Worm (Caenorhabditis elegans) whole organism, L4 larva: ENCODE results near the gene B0416.4.

Experiments
- F49E8.2 ChIP-seq: sonication (generic microtip); optimal IDR thresholded peaks from 2 replicates; lab custom pipeline; 2016; ENCODE audit warnings: missing compliant biosample characterization, mild to moderate bottlenecking, missing genetic modification characterization, borderline replicate concordance
- T26A8.4 ChIP-seq: fragments of 200-800 bp; sonication (Bioruptor generic); IDR thresholded peaks from 2 replicates; pipeline ENCODE4 v1.3.6; 2022; ENCODE audit warnings: missing genetic modification characterization, missing compliant biosample characterization
- ceh-28 ChIP-seq: fragments of 150-350 bp; optimal IDR thresholded peaks from 2 replicates; lab custom pipeline; 2014; ENCODE audit warnings: missing biosample characterization, missing genetic modification reagents, missing genetic modification characterization
- ceh-32 ChIP-seq: sonication (generic microtip); optimal IDR thresholded peaks from 2 replicates; lab custom pipeline; 2016; ENCODE audit warnings: mild to moderate bottlenecking, missing genetic modification characterization, missing compliant biosample characterization; ENCODE audit not compliant: poor library complexity
- ceh-44 ChIP-seq: fragments of 200-800 bp; sonication (Bioruptor generic); IDR thresholded peaks from 2 replicates; pipeline ENCODE4 v1.3.6; 2022; ENCODE audit warnings: missing genetic modification reagents, missing genetic modification characterization, missing compliant biosample characterization
- ceh-82 ChIP-seq: sonication (generic microtip); optimal IDR thresholded peaks from 2 replicates; lab custom pipeline; 2017; ENCODE audit warnings: missing biosample characterization, missing genetic modification characterization
- ces-1 ChIP-seq: fragments of 150-350 bp; sonication (generic microtip); optimal IDR thresholded peaks from 4 replicates; lab custom pipeline; 2014; ENCODE audit warnings: missing biosample characterization, missing genetic modification reagents, missing genetic modification characterization
- daf-12 ChIP-seq: fragments of 150-350 bp; optimal IDR thresholded peaks from 2 replicates; lab custom pipeline; 2014; ENCODE audit warnings: missing biosample characterization, missing genetic modification reagents, missing genetic modification characterization
- daf-16 ChIP-seq, 3 experiments: sonication (generic microtip); optimal IDR thresholded peaks; 2 replicates each; lab custom pipeline; 2016 to 2017; ENCODE audit warnings: missing genetic modification characterization in 3 of 3, missing genetic modification reagents in 3 of 3, mild to moderate bottlenecking in 2 of 3, missing compliant biosample characterization in 2 of 3, missing biosample characterization in 1 of 3, moderate library complexity in 1 of 3
- daf-19 ChIP-seq: fragments of 200-800 bp; sonication (Bioruptor generic); conservative IDR thresholded peaks from 2 replicates; pipeline ENCODE4 v1.3.6; 2022; ENCODE audit warnings: missing genetic modification characterization, missing compliant biosample characterization
- dmd-8 ChIP-seq: fragments of 200-800 bp; sonication (Bioruptor generic); IDR thresholded peaks from 2 replicates; pipeline ENCODE4 v1.3.6; 2022; ENCODE audit warnings: missing genetic modification characterization, missing compliant biosample characterization
- dmd-9 ChIP-seq: fragments of 200-800 bp; sonication (Bioruptor generic); IDR thresholded peaks from 2 replicates; pipeline ENCODE4 v1.3.6; 2022; ENCODE audit warnings: missing genetic modification reagents, missing genetic modification characterization, missing compliant biosample characterization
- duxl-1 ChIP-seq: sonication (generic microtip); optimal IDR thresholded peaks from 2 replicates; lab custom pipeline; 2016; ENCODE audit warnings: mild to moderate bottlenecking, missing genetic modification characterization, moderate library complexity, missing compliant biosample characterization; ENCODE audit not compliant: poor library complexity
- egl-43 ChIP-seq: fragments of 200-800 bp; sonication (Bioruptor generic); IDR thresholded peaks from 2 replicates; pipeline ENCODE4 v1.3.6; 2022; ENCODE audit warnings: missing genetic modification reagents, missing genetic modification characterization, missing compliant biosample characterization
- fkh-10 ChIP-seq: fragments of 150-350 bp; optimal IDR thresholded peaks from 2 replicates; lab custom pipeline; 2014; ENCODE audit warnings: missing biosample characterization, missing genetic modification reagents, missing genetic modification characterization
- fos-1 ChIP-seq: fragments of 150-350 bp; optimal IDR thresholded peaks from 2 replicates; lab custom pipeline; 2014; ENCODE audit warnings: missing biosample characterization, missing genetic modification characterization
- hif-1 ChIP-seq, 2 experiments: sonication (generic microtip); optimal IDR thresholded peaks; 2 replicates each; lab custom pipeline; 2016 to 2017; ENCODE audit warnings: missing compliant biosample characterization in 2 of 2, missing genetic modification characterization in 2 of 2, missing genetic modification reagents in 2 of 2, missing genotype in 2 of 2, mild to moderate bottlenecking in 1 of 2
- hmg-1.1 ChIP-seq: fragments of 200-800 bp; sonication (Bioruptor generic); IDR thresholded peaks from 2 replicates; pipeline ENCODE4 v1.3.6; 2022; ENCODE audit warnings: missing genetic modification reagents, missing genetic modification characterization, missing compliant biosample characterization
- lin-15B ChIP-seq: fragments of 150-350 bp; sonication (generic microtip); optimal IDR thresholded peaks from 3 replicates; lab custom pipeline; 2014; ENCODE audit warnings: missing biosample characterization, missing genetic modification characterization
- lsy-2 ChIP-seq, 2 experiments: fragments of 150-350 bp in 1 of 2; sonication (generic microtip) in 1 of 2; optimal IDR thresholded peaks; 2 replicates each; lab custom pipeline; 2014 to 2017; ENCODE audit warnings: missing biosample characterization in 2 of 2, missing genetic modification characterization in 2 of 2
- madf-5 ChIP-seq, 2 experiments: fragments of 200-800 bp; sonication (Bioruptor generic); IDR thresholded peaks; 2 replicates each; pipeline ENCODE4 v1.3.6; 2022; ENCODE audit warnings: missing compliant biosample characterization in 2 of 2, missing genetic modification characterization in 2 of 2
- mdl-1 ChIP-seq, 2 experiments: fragments of 150-350 bp in 1 of 2; sonication (generic microtip) in 1 of 2; optimal IDR thresholded peaks; 2 replicates each; lab custom pipeline; 2014 to 2017; ENCODE audit warnings: missing biosample characterization in 2 of 2, missing genetic modification characterization in 2 of 2
- mes-2 ChIP-seq: sonication (generic microtip); optimal IDR thresholded peaks from 2 replicates; lab custom pipeline; 2016; ENCODE audit warnings: missing genotype, mild to moderate bottlenecking, missing genetic modification characterization, missing compliant biosample characterization; ENCODE audit not compliant: poor library complexity, severe bottlenecking
- nhr-10 ChIP-seq: fragments of 150-350 bp; optimal IDR thresholded peaks from 2 replicates; lab custom pipeline; 2014; ENCODE audit warnings: missing biosample characterization, missing genetic modification characterization
- nhr-11 ChIP-seq: fragments of 150-350 bp; optimal IDR thresholded peaks from 2 replicates; lab custom pipeline; 2014; ENCODE audit warnings: missing biosample characterization, missing genetic modification characterization
- nhr-111 ChIP-seq: fragments of 200-800 bp; sonication (Bioruptor generic); optimal IDR thresholded peaks from 2 replicates; lab custom pipeline; 2018; ENCODE audit warnings: mild to moderate bottlenecking, missing genetic modification characterization, missing compliant biosample characterization
- nhr-237 ChIP-seq: sonication (generic microtip); optimal IDR thresholded peaks from 2 replicates; lab custom pipeline; 2017; ENCODE audit warnings: missing biosample characterization, missing genetic modification characterization
- nhr-25 ChIP-seq: sonication (generic microtip); optimal IDR thresholded peaks from 2 replicates; lab custom pipeline; 2017; ENCODE audit warnings: missing genetic modification characterization, mild to moderate bottlenecking, missing compliant biosample characterization, antibody characterized with exemption, moderate library complexity, borderline replicate concordance; ENCODE audit not compliant: insufficient read depth
- nhr-28 ChIP-seq: fragments of 150-350 bp; optimal IDR thresholded peaks from 2 replicates; lab custom pipeline; 2014; ENCODE audit warnings: missing biosample characterization, missing genetic modification characterization
- nhr-48 ChIP-seq: sonication (generic microtip); optimal IDR thresholded peaks from 2 replicates; lab custom pipeline; 2016; ENCODE audit warnings: mild to moderate bottlenecking, missing genetic modification characterization, missing compliant biosample characterization
- nhr-76 ChIP-seq: fragments of 150-350 bp; optimal IDR thresholded peaks from 2 replicates; lab custom pipeline; 2014; ENCODE audit warnings: missing biosample characterization, missing genetic modification characterization
- pha-4 ChIP-seq, 2 experiments: fragments of 150-350 bp in 1 of 2; fragments of 200-800 bp in 1 of 2; sonication (Bioruptor generic) in 1 of 2; IDR thresholded peaks in 1 of 2; optimal IDR thresholded peaks in 1 of 2; 2 replicates each; pipeline versions ENCODE4 v1.3.6 to Lab custom; 2014 to 2022; ENCODE audit warnings: missing genetic modification characterization in 2 of 2, missing genetic modification reagents in 2 of 2, missing biosample characterization in 1 of 2, missing compliant biosample characterization in 1 of 2
- php-3 ChIP-seq: fragments of 200-800 bp; sonication (Bioruptor generic); IDR thresholded peaks from 2 replicates; pipeline ENCODE4 v1.3.6; 2022; ENCODE audit warnings: missing genetic modification reagents, missing genetic modification characterization, missing compliant biosample characterization
- pqm-1 ChIP-seq: sonication (generic microtip); optimal IDR thresholded peaks from 2 replicates; lab custom pipeline; 2017; ENCODE audit warnings: missing biosample characterization, missing genetic modification characterization
- snpc-4 ChIP-seq: fragments of 150-350 bp; optimal IDR thresholded peaks from 2 replicates; lab custom pipeline; 2014; ENCODE audit warnings: missing biosample characterization, missing genetic modification characterization
- tag-97 ChIP-seq: fragments of 200-800 bp; sonication (Bioruptor generic); IDR thresholded peaks from 2 replicates; pipeline ENCODE4 v1.3.6; 2022; ENCODE audit warnings: missing genetic modification characterization, missing compliant biosample characterization
- tra-1 ChIP-seq: fragments of 200-800 bp; sonication (Bioruptor generic); IDR thresholded peaks from 2 replicates; pipeline ENCODE4 v1.3.6; 2022; ENCODE audit warnings: missing genetic modification reagents, missing genetic modification characterization, missing compliant biosample characterization
- unc-130 ChIP-seq: sonication (generic microtip); optimal IDR thresholded peaks from 2 replicates; lab custom pipeline; 2016; ENCODE audit warnings: missing genetic modification reagents, missing genetic modification characterization, missing compliant biosample characterization
- unc-62 ChIP-seq, 3 experiments: fragments of 150-350 bp in 1 of 3; sonication (generic microtip); optimal IDR thresholded peaks in 2 of 3; peaks in 1 of 3; 1 replicate in 1 of 3; 2 replicates in 2 of 3; lab custom pipeline; 2014 to 2017; ENCODE audit warnings: missing biosample characterization in 3 of 3, missing genetic modification characterization in 3 of 3, missing genetic modification reagents in 3 of 3, missing genotype in 1 of 3
- zag-1 ChIP-seq: fragments of 150-350 bp; optimal IDR thresholded peaks from 2 replicates; lab custom pipeline; 2014; ENCODE audit warnings: missing biosample characterization, missing genetic modification characterization
- zfp-3 ChIP-seq: fragments of 200-800 bp; sonication (Bioruptor generic); conservative IDR thresholded peaks from 2 replicates; pipeline ENCODE4 v1.3.6; 2022; ENCODE audit warnings: missing genetic modification reagents, missing genetic modification characterization, missing compliant biosample characterization
- zip-2 ChIP-seq: fragments of 150-350 bp; optimal IDR thresholded peaks from 2 replicates; lab custom pipeline; 2014; ENCODE audit warnings: missing biosample characterization, missing genetic modification characterization

The B0416.4 gene

DNA sequence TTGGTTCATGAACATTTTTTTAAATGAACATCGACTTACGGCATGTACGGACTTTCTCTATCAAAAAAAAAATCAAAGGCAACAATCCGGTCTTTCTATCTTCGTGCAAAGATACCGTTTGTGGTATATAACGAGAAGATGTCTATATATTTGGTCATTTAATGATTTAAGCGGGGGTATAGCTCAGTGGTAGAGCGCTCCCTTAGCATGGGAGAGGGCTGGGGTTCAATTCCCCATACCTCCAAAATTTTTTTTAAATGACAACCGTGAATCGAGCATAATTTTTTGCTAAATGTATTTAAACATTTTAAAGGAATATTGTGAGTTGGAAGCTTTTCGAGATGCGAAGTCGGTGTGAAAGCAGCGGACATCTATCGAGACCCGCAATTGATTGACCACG, 40.1 kb upstream of the B0416.4 start (continued):
- TF ChIP-seq egl-43 (GFP tag; lab: Robert Waterston, UW) (peak; percentile 91), nhr-11 (tag; lab: Kevin White, UChicago) (no peak), tra-1 (GFP tag; lab: Robert Waterston, UW) (peak; percentile 64), hif-1 (tag; optimal IDR thresholded peaks at IDR 0.05; lab: Kevin White, UChicago) (no peak), ceh-82 (tag; lab: Kevin White, UChicago) (no peak), ceh-44 (GFP tag; lab: Robert Waterston, UW) (no peak), nhr-25 (tag; lab: Kevin White, UChicago) (no peak), fkh-10 (no peak), dmd-9 (GFP tag; lab: Robert Waterston, UW) (no peak), snpc-4 (no peak), daf-19 (peak; percentile 60; the same call in 1 of the 2 replicates), fos-1 (tag; lab: Kevin White, UChicago) (no peak), ces-1 (GFP tag; lab: Kevin White, UChicago) (no peak), php-3 (GFP tag; lab: Robert Waterston, UW) (peak; percentile 79), lsy-2 (tag; optimal IDR thresholded peaks at IDR 0.05; lab: Kevin White, UChicago) (no peak), mdl-1 (tag; optimal IDR thresholded peaks at IDR 0.05; lab: Kevin White, UChicago) (no peak), daf-16 (GFP tag; optimal IDR thresholded peaks at IDR 0.05; lab: Kevin White, UChicago) (peak in 1 of 2 experiments; percentile 85), daf-16 (tag; optimal IDR thresholded peaks at IDR 0.05; lab: Kevin White, UChicago) (no peak), ceh-32 (tag; lab: Kevin White, UChicago) (no peak), dmd-8 (GFP tag; lab: Robert Waterston, UW) (peak; percentile 89), duxl-1 (tag; lab: Kevin White, UChicago) (peak; percentile 63), F49E8.2 (tag; lab: Kevin White, UChicago) (peak; percentile 11), zag-1 (tag; lab: Kevin White, UChicago) (no peak), nhr-111 (GFP tag; lab: Kevin White, UChicago) (peak; percentile 64), zip-2 (no peak), nhr-48 (tag; lab: Kevin White, UChicago) (peak; percentile 19), zfp-3 (GFP tag; lab: Robert Waterston, UW) (0 out of 2 replicates have a peak, but pooled peaks have one; percentile 19)

DNA sequence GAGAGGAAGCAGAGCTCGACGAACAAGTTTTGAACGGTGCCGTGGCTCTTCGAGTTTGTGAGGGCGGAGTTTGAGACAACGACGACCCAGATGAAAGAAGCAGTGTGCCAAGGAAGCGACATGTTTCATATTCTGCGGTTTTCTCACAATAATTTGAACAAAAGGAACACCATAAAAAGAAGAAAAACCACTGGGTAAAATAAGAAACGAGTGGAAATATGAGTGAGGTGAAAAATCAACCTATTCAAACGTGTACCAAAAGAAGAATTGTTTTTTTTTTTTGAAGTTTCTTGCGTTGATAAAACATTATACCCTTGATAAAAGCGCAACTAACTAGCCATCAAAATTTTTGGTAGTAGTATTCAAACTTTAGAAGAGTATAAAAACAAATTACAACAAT, 36.6 kb upstream of the B0416.4 start, which contains the start of gene lgc-4:
Gene lgc-4, minus strand, starts transcription at position 101 of the 400 bp plus-strand sequence.
- TF ChIP-seq ces-1 (GFP tag; lab: Kevin White, UChicago) (no peak), ceh-82 (tag; lab: Kevin White, UChicago) (no peak), tra-1 (GFP tag; lab: Robert Waterston, UW) (no peak), ceh-28 (no peak), F49E8.2 (tag; lab: Kevin White, UChicago) (no peak), unc-62 (GFP tag; optimal IDR thresholded peaks at IDR 0.05 in 1 of 2; lab: Kevin White, UChicago) (peak in 1 of 2 experiments; percentile 89), unc-62 (tag; optimal IDR thresholded peaks at IDR 0.05; lab: Kevin White, UChicago) (no peak), nhr-11 (tag; lab: Kevin White, UChicago) (no peak), nhr-10 (tag; lab: Kevin White, UChicago) (no peak)
- TF ChIP-seq, all 104 proteins: peak for 1

DNA sequence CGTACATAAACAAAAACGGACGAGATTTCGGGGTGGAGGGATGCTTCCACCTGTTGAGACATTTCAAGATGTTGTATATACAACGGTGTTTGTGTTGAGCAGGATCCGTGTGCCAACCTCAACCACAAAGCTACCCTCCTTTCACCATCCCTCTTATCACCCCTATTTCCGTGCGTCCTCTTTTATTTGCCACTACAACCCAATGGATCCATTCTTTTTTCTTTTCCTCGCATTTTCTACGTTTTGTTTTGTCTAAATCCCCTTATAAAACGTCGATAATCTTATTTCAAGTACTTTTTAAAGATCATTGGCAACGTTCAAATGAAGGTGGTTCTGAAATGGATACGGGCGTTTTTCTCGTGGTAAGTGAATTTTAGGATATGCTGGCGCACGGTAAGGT, 35.5 kb upstream of the B0416.4 start, which contains the start of gene gpa-12:
Gene gpa-12, plus strand, starts transcription at position 301 of the 400 bp plus-strand sequence.
- TF ChIP-seq pqm-1 (tag; lab: Kevin White, UChicago) (no peak), nhr-76 (no peak), unc-130 (GFP tag; lab: Kevin White, UChicago) (no peak), lin-15B (no peak), madf-5 (GFP tag; IDR thresholded peaks at IDR 0.05; lab: Robert Waterston, UW) (no peak), T26A8.4 (GFP tag; lab: Robert Waterston, UW) (no peak), mes-2 (tag; lab: Kevin White, UChicago) (no peak), hmg-1.1 (no peak), tag-97 (GFP tag; lab: Robert Waterston, UW) (no peak), mdl-1 (tag; optimal IDR thresholded peaks at IDR 0.05; lab: Kevin White, UChicago) (no peak), nhr-237 (no peak), daf-12 (tag; lab: Kevin White, UChicago) (no peak), pha-4 (GFP tag; IDR thresholded peaks at IDR 0.05; lab: Robert Waterston, UW) (no peak), pha-4 (tag; optimal IDR thresholded peaks at IDR 0.05; lab: Kevin White, UChicago) (no peak), nhr-28 (no peak)
- TF ChIP-seq, all 104 proteins: peak for 0
